Worm (Caenorhabditis elegans) whole organism, late embryonic: Measurements from ENCODE around the gene mam-5.

ENCODE experiments used
- F13H6.1 ChIP-seq: sonication (generic microtip); optimal IDR thresholded peaks from 2 replicates; lab custom pipeline; 2016; ENCODE audit warnings: missing genetic modification characterization, missing compliant biosample characterization
- K02D7.2 ChIP-seq: sonication (generic microtip); optimal IDR thresholded peaks from 2 replicates; lab custom pipeline; 2017; ENCODE audit warnings: mild to moderate bottlenecking, missing genetic modification characterization, missing compliant biosample characterization
- K09A11.1 ChIP-seq: sonication (generic microtip); optimal IDR thresholded peaks from 2 replicates; lab custom pipeline; 2017; ENCODE audit warnings: antibody characterized with exemption, mild to moderate bottlenecking, missing genetic modification characterization, missing compliant biosample characterization; ENCODE audit not compliant: insufficient read depth
- T23F11.4 ChIP-seq: fragments of 200-800 bp; sonication (Bioruptor generic); optimal IDR thresholded peaks from 2 replicates; lab custom pipeline; 2018; ENCODE audit warnings: mild to moderate bottlenecking, missing genetic modification characterization, missing compliant biosample characterization
- Y22D7AL.16 ChIP-seq: sonication (generic microtip); optimal IDR thresholded peaks from 2 replicates; lab custom pipeline; 2016; ENCODE audit warnings: missing genetic modification characterization, missing compliant biosample characterization
- ceh-14 ChIP-seq: sonication (generic microtip); optimal IDR thresholded peaks from 2 replicates; lab custom pipeline; 2016; ENCODE audit warnings: missing genotype, missing genetic modification characterization, missing compliant biosample characterization
- ceh-18 ChIP-seq: sonication (generic microtip); optimal IDR thresholded peaks from 2 replicates; lab custom pipeline; 2016; ENCODE audit warnings: missing genetic modification characterization, missing compliant biosample characterization
- ceh-19 ChIP-seq: fragments of 200-800 bp; sonication (Bioruptor generic); optimal IDR thresholded peaks from 2 replicates; lab custom pipeline; 2018; ENCODE audit warnings: mild to moderate bottlenecking, missing genetic modification characterization, missing compliant biosample characterization
- ceh-22 ChIP-seq: sonication (generic microtip); optimal IDR thresholded peaks from 2 replicates; lab custom pipeline; 2017; ENCODE audit warnings: missing biosample characterization, missing genetic modification characterization
- ceh-30 ChIP-seq: fragments of 150-350 bp; optimal IDR thresholded peaks from 2 replicates; lab custom pipeline; 2014; ENCODE audit warnings: missing biosample characterization, missing genetic modification characterization
- ceh-31 ChIP-seq: sonication (generic microtip); optimal IDR thresholded peaks from 2 replicates; lab custom pipeline; 2016; ENCODE audit warnings: missing genetic modification characterization, missing compliant biosample characterization
- ceh-6 ChIP-seq: fragments of 200-800 bp; sonication (Bioruptor generic); optimal IDR thresholded peaks from 2 replicates; lab custom pipeline; 2018; ENCODE audit warnings: mild to moderate bottlenecking, missing genetic modification characterization, missing compliant biosample characterization
- ceh-9 ChIP-seq: sonication (generic microtip); optimal IDR thresholded peaks from 2 replicates; lab custom pipeline; 2016; ENCODE audit warnings: mild to moderate bottlenecking, missing genetic modification characterization, inconsistent platforms, missing compliant biosample characterization
- che-1 ChIP-seq: sonication (generic microtip); optimal IDR thresholded peaks from 2 replicates; lab custom pipeline; 2016; ENCODE audit warnings: mild to moderate bottlenecking, missing genetic modification characterization, missing compliant biosample characterization
- dmd-4 ChIP-seq: sonication (generic microtip); optimal IDR thresholded peaks from 2 replicates; lab custom pipeline; 2016; ENCODE audit warnings: borderline replicate concordance, missing genetic modification characterization, missing compliant biosample characterization
- dve-1 ChIP-seq: sonication (generic microtip); optimal IDR thresholded peaks from 2 replicates; lab custom pipeline; 2017; ENCODE audit warnings: antibody characterized with exemption, mild to moderate bottlenecking, missing genetic modification characterization, missing compliant biosample characterization
- ets-4 ChIP-seq: sonication (generic microtip); optimal IDR thresholded peaks from 2 replicates; lab custom pipeline; 2016; ENCODE audit warnings: missing genetic modification characterization, missing compliant biosample characterization
- eyg-1 ChIP-seq: sonication (generic microtip); optimal IDR thresholded peaks from 2 replicates; lab custom pipeline; 2016; ENCODE audit warnings: missing genotype, missing genetic modification characterization, missing compliant biosample characterization
- fkh-10 ChIP-seq: fragments of 150-350 bp; optimal IDR thresholded peaks from 2 replicates; lab custom pipeline; 2014; ENCODE audit warnings: missing biosample characterization, missing genetic modification reagents, missing genetic modification characterization
- gmeb-2 ChIP-seq: sonication (generic microtip); optimal IDR thresholded peaks from 2 replicates; lab custom pipeline; 2016; ENCODE audit warnings: missing genetic modification characterization, inconsistent platforms, missing compliant biosample characterization
- hlh-15 ChIP-seq: sonication (generic microtip); optimal IDR thresholded peaks from 2 replicates; lab custom pipeline; 2016; ENCODE audit warnings: missing genetic modification characterization, missing compliant biosample characterization
- hlh-30 ChIP-seq: sonication (generic microtip); optimal IDR thresholded peaks from 2 replicates; lab custom pipeline; 2017; ENCODE audit warnings: antibody characterized with exemption, missing genetic modification characterization, missing compliant biosample characterization; ENCODE audit not compliant: insufficient read depth
- hlh-6 ChIP-seq: sonication (generic microtip); optimal IDR thresholded peaks from 2 replicates; lab custom pipeline; 2016; ENCODE audit warnings: missing genotype, missing genetic modification characterization, missing compliant biosample characterization
- lim-6 ChIP-seq: sonication (generic microtip); optimal IDR thresholded peaks from 2 replicates; lab custom pipeline; 2016; ENCODE audit warnings: missing genetic modification characterization, missing compliant biosample characterization
- lin-11 ChIP-seq: fragments of 200-800 bp; sonication (Bioruptor generic); optimal IDR thresholded peaks from 2 replicates; lab custom pipeline; 2018; ENCODE audit warnings: mild to moderate bottlenecking, missing genetic modification characterization, missing compliant biosample characterization
- mec-3 ChIP-seq: sonication (generic microtip); optimal IDR thresholded peaks from 2 replicates; lab custom pipeline; 2016; ENCODE audit warnings: borderline replicate concordance, missing genetic modification characterization, missing compliant biosample characterization
- nfya-1 ChIP-seq: sonication (generic microtip); optimal IDR thresholded peaks from 2 replicates; lab custom pipeline; 2017; ENCODE audit warnings: missing genetic modification characterization, mild to moderate bottlenecking, missing compliant biosample characterization, antibody characterized with exemption, moderate library complexity
- nhr-11 ChIP-seq: fragments of 150-350 bp; optimal IDR thresholded peaks from 2 replicates; lab custom pipeline; 2014; ENCODE audit warnings: missing biosample characterization, missing genetic modification characterization
- pat-9 ChIP-seq: fragments of 200-800 bp; sonication (Bioruptor generic); optimal IDR thresholded peaks from 2 replicates; lab custom pipeline; 2018; ENCODE audit warnings: mild to moderate bottlenecking, missing genetic modification characterization, moderate library complexity, missing compliant biosample characterization
- pha-2 ChIP-seq: sonication (generic microtip); optimal IDR thresholded peaks from 2 replicates; lab custom pipeline; 2017; ENCODE audit warnings: mild to moderate bottlenecking, missing genetic modification characterization, missing compliant biosample characterization
- pha-4 ChIP-seq: fragments of 150-350 bp; optimal IDR thresholded peaks from 2 replicates; lab custom pipeline; 2018; ENCODE audit warnings: missing biosample characterization, missing genetic modification reagents, missing genetic modification characterization
- pros-1 ChIP-seq: fragments of 150-350 bp; optimal IDR thresholded peaks from 2 replicates; lab custom pipeline; 2014; ENCODE audit warnings: missing biosample characterization, missing genetic modification reagents, missing genetic modification characterization
- ref-2 ChIP-seq: sonication (generic microtip); optimal IDR thresholded peaks from 2 replicates; lab custom pipeline; 2016; ENCODE audit warnings: missing genetic modification characterization, missing compliant biosample characterization
- rnt-1 ChIP-seq: sonication (generic microtip); optimal IDR thresholded peaks from 2 replicates; lab custom pipeline; 2016; ENCODE audit warnings: missing genetic modification characterization, missing compliant biosample characterization
- sox-2 ChIP-seq: fragments of 200-800 bp; sonication (Bioruptor generic); IDR thresholded peaks from 2 replicates; pipeline ENCODE4 v1.3.6; 2022; ENCODE audit warnings: missing genetic modification reagents, missing genetic modification characterization, missing compliant biosample characterization
- tbx-2 ChIP-seq: sonication (generic microtip); optimal IDR thresholded peaks from 2 replicates; lab custom pipeline; 2016; ENCODE audit warnings: missing genetic modification characterization, missing compliant biosample characterization
- unc-55 ChIP-seq: sonication (generic microtip); optimal IDR thresholded peaks from 2 replicates; lab custom pipeline; 2017; ENCODE audit warnings: missing biosample characterization, missing genetic modification reagents, missing genetic modification characterization
- unc-86 ChIP-seq: sonication (generic microtip); optimal IDR thresholded peaks from 2 replicates; lab custom pipeline; 2016; ENCODE audit warnings: missing genetic modification characterization, missing compliant biosample characterization
- zip-5 ChIP-seq: sonication (generic microtip); optimal IDR thresholded peaks from 2 replicates; lab custom pipeline; 2016; ENCODE audit warnings: missing genetic modification characterization, missing compliant biosample characterization
- ztf-16 ChIP-seq: sonication (generic microtip); optimal IDR thresholded peaks from 2 replicates; lab custom pipeline; 2017; ENCODE audit warnings: missing genetic modification characterization, missing compliant biosample characterization

Gene mam-5

ce11 chrV:9948840-9949239 is 3.7 kb upstream of the mam-5 start, which contains the start of gene nlp-58:
Gene nlp-58, minus strand, starts transcription at chrV:9948940.
- TF ChIP-seq pha-2 (tag; lab: Kevin White, UChicago) = no peak
- no peak for TF ChIP-seq ceh-14 (tag; lab: Kevin White, UChicago)
- no peak for TF ChIP-seq unc-55 (GFP tag; lab: Kevin White, UChicago)
- TF ChIP-seq pat-9 (tag; lab: Kevin White, UChicago) = no peak
- no peak for TF ChIP-seq unc-86
- TF ChIP-seq dmd-4 (tag; lab: Kevin White, UChicago) = no peak
- TF ChIP-seq K02D7.2 (tag; lab: Kevin White, UChicago) = no peak
- TF ChIP-seq ceh-22 = no peak
- no peak for TF ChIP-seq lim-6
- no peak for TF ChIP-seq hlh-6 (tag; lab: Kevin White, UChicago)
- no peak for TF ChIP-seq nhr-11 (tag; lab: Kevin White, UChicago)
- no peak for TF ChIP-seq eyg-1 (tag; lab: Kevin White, UChicago)
- no peak for TF ChIP-seq Y22D7AL.16 (tag; lab: Kevin White, UChicago)
- no peak for TF ChIP-seq fkh-10 (GFP tag; lab: Kevin White, UChicago)
- TF ChIP-seq lin-11 (tag; lab: Kevin White, UChicago) = no peak
- no peak for TF ChIP-seq ceh-30 (tag; lab: Kevin White, UChicago)
- no peak for TF ChIP-seq tbx-2 (tag; lab: Kevin White, UChicago)
- TF ChIP-seq T23F11.4 (GFP tag; lab: Kevin White, UChicago) = no peak
- no peak for TF ChIP-seq ref-2

DNA sequence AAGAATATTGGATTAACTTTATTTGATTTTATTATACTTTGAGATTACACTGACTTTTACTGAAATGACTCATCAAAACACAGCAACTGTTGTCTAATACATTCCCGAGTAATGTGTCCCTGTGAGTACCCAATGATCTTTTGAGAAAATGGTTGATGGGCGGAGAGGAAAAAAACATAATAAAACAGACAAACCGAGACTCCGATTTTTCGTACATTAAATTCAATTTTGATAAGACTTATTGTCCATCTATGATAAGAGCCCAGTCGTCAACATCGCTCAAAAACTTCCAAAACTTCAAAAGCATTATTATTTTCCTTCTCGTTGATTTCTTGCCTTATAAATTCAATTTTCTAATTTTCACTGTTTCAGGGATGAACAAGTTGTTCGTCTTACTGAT is 1.6 kb upstream of the mam-5 start, which contains the start of gene ttr-46:
Gene ttr-46, plus strand, starts transcription at position 373 of the 400 bp plus-strand sequence.
- TF ChIP-seq unc-55 (GFP tag; lab: Kevin White, UChicago) (no peak), lin-11 (tag; lab: Kevin White, UChicago) (no peak), F13H6.1 (no peak), hlh-6 (tag; lab: Kevin White, UChicago) (no peak), dve-1 (no peak), gmeb-2 (tag; lab: Kevin White, UChicago) (no peak), ceh-6 (GFP tag; lab: Kevin White, UChicago) (no peak), ets-4 (tag; lab: Kevin White, UChicago) (no peak), ref-2 (no peak), pha-4 (tag; lab: Kevin White, UChicago) (no peak), sox-2 (no peak), ceh-19 (no peak)

DNA sequence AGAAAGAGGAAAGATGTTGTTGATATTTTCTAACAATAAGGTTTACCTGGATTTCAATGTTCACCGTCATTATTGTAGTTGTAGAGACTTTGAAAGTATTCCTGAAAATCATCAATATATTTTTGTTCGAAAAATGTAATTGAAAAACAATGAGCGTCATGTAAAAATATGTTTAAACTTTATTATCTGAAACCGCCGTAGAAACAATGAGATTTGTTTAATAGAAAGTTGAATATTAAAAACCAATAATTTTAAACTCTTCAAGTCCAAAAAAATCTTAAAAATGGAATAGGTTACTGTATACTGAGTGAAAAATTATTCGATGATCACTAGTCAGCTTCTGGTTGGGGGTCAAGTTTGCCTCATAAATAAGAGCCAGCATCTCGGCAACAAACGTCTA is 5.7 kb downstream of the mam-5 start, which contains the start of gene anmt-3:
Gene anmt-3, minus strand, starts transcription at position 101 of the 400 bp plus-strand sequence.
- TF ChIP-seq hlh-15 (tag; lab: Kevin White, UChicago) (no peak), pha-4 (tag; lab: Kevin White, UChicago) (no peak), che-1 (tag; lab: Kevin White, UChicago) (no peak), ceh-9 (no peak), K09A11.1 (tag; lab: Kevin White, UChicago) (no peak), mec-3 (tag; lab: Kevin White, UChicago) (no peak), pros-1 (no peak), gmeb-2 (tag; lab: Kevin White, UChicago) (no peak), zip-5 (no peak), nhr-11 (tag; lab: Kevin White, UChicago) (no peak), hlh-30 (tag; lab: Kevin White, UChicago) (no peak), ceh-14 (tag; lab: Kevin White, UChicago) (no peak), ceh-31 (tag; lab: Kevin White, UChicago) (no peak), eyg-1 (tag; lab: Kevin White, UChicago) (no peak), lin-11 (tag; lab: Kevin White, UChicago) (no peak), ceh-19 (no peak)

DNA sequence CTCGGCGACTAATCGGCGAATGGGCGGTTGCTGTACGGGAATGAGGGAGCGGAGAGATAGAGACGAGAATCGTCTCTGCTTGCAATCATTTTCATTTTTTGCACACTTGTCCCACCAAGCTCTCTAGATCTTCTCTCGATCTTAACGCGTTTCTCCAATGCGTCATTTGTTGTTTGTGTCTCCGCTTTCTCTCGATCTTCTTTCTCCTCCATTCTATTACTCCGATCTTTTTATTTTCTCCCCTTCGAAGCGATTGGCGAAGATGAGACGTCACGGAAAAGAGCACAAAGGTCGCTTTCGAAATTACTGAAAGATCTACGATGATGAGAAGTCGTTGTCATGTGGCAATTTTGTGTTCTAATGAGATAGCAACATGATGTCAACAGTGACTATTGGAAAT is 6.2 kb downstream of the mam-5 start:
- no peak for TF ChIP-seq pat-9 (tag; lab: Kevin White, UChicago)
- peak; percentile 84 for TF ChIP-seq ceh-18 (tag; lab: Kevin White, UChicago)
- peak; percentile 71 for TF ChIP-seq rnt-1 (tag; lab: Kevin White, UChicago)
- peak; percentile 87 for TF ChIP-seq unc-55 (GFP tag; lab: Kevin White, UChicago)
- TF ChIP-seq ztf-16 = no peak
- TF ChIP-seq nfya-1 = peak; percentile 1
- TF ChIP-seq tbx-2 (tag; lab: Kevin White, UChicago) = no peak
- TF ChIP-seq, all 69 proteins: peak for 4
